Fruit fly (Drosophila melanogaster): ENCODE measurements around the gene Pglym87.
A peak's percentile ranks its signal among the peaks of the same experiment; 100 is the strongest.

Gene Pglym87

DNA sequence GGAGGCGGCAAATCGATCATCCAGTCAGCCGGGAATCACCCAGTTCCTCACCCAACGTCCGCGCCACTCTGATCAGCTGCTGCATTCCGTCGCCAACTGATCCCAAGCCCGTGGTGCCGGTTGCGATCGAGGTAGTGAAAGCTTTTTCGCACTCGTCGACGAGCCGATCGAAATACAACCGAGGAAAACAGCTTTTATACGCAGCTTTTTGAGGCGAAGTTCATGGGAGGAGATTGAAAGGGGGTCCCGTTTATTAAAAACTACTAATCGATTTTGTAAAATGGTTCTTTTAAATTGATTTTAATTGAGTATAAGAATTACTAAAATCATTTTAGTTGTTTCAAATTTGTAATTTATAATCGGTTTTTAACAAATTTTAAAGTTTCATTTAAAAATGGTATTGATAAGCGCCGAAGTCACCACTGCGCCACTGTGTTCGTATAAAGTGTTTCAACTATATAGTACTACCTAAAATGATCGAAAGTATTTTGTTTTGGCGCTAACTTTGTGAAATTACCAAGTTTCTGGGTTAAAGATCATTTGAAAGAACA lies 11.1 kb downstream of the Pglym87 start, which contains the start of gene CG4860 (continued):
- TF ChIP-seq Xrp1 (GFP tag; IDR thresholded peaks at IDR 0.05) (no peak; the same call in 1 of the 2 replicates), ab (GFP tag; optimal IDR thresholded peaks at IDR 0.05) (peak; percentile 73), onecut (GFP tag; IDR thresholded peaks at IDR 0.05) (peak; percentile 64), CG14441 (GFP tag; IDR thresholded peaks at IDR 0.05) (peak; percentile 89), CG13424 (tag; optimal IDR thresholded peaks at IDR 0.05) (peak; percentile 93), Awh (GFP tag; IDR thresholded peaks at IDR 0.05) (peak; percentile 69; the same call in 1 of the 2 replicates), CG11093 (GFP tag; IDR thresholded peaks at IDR 0.05) (peak; percentile 53; the same call in 1 of the 3 replicates), dpn (GFP tag; optimal IDR thresholded peaks at IDR 0.05) (peak; percentile 89 to 92), D19B (GFP tag; optimal IDR thresholded peaks at IDR 0.05) (peak; percentile 57), CG13296 (GFP tag; optimal IDR thresholded peaks at IDR 0.05) (peak; percentile 84), kah (GFP tag; optimal IDR thresholded peaks at IDR 0.05) (peak; percentile 63), ssp (GFP tag; IDR thresholded peaks at IDR 0.05) (peak; percentile 68), ato (GFP tag; IDR thresholded peaks at IDR 0.05; ENCODE audit: partially characterized antibody) (no peak), CG8478 (optimal IDR thresholded peaks at IDR 0.05) (no peak), CG17612 (GFP tag; IDR thresholded peaks at IDR 0.05) (peak; percentile 73), BEAF-32 (GFP tag; optimal IDR thresholded peaks at IDR 0.05) (peak; percentile 0), Mad (GFP tag; optimal IDR thresholded peaks at IDR 0.05) (peak; percentile 79), H15 (GFP tag; IDR thresholded peaks at IDR 0.05) (peak; percentile 84), tap (tag; optimal IDR thresholded peaks at IDR 0.05) (peak; percentile 63), gem (tag; optimal IDR thresholded peaks at IDR 0.05) (peak; percentile 95), tna (GFP tag; IDR thresholded peaks at IDR 0.05; ENCODE audit: partially characterized antibody) (no peak), sens-2 (GFP tag; IDR thresholded peaks at IDR 0.05) (peak; percentile 62; the same call in 1 of the 2 replicates), Optix (GFP tag; IDR thresholded peaks at IDR 0.05) (peak; percentile 50; the same call in 2 of the 3 replicates), dmrt99B (tag; optimal IDR thresholded peaks at IDR 0.05) (peak; percentile 88), CG9727 (GFP tag; optimal IDR thresholded peaks at IDR 0.05) (peak; percentile 79), CG3407 (GFP tag; optimal IDR thresholded peaks at IDR 0.05) (peak; percentile 74), Rfx (GFP tag; IDR thresholded peaks at IDR 0.05) (peak; percentile 94), trh (GFP tag; optimal IDR thresholded peaks at IDR 0.05) (peak; percentile 36), en (GFP tag; optimal IDR thresholded peaks at IDR 0.05) (peak; percentile 72), CG18764 (GFP tag; optimal IDR thresholded peaks at IDR 0.05) (peak; percentile 75), CG16779 (GFP tag; IDR thresholded peaks at IDR 0.05) (peak; percentile 77), peb (GFP tag; IDR thresholded peaks at IDR 0.05) (peak; percentile 36; the same call in 1 of the 2 replicates), CG2875 (GFP tag; optimal IDR thresholded peaks at IDR 0.05) (peak; percentile 76), B-H2 (GFP tag; optimal IDR thresholded peaks at IDR 0.05) (peak; percentile 80), slbo (GFP tag; IDR thresholded peaks at IDR 0.05) (peak; percentile 94), CG11504 (tag; optimal IDR thresholded peaks at IDR 0.05) (peak; percentile 87), toy (GFP tag; IDR thresholded peaks at IDR 0.05) (peak; percentile 26; the same call in 1 of the 2 replicates), vfl (GFP tag; optimal IDR thresholded peaks at IDR 0.05) (peak; percentile 85), tgo (GFP tag; IDR thresholded peaks at IDR 0.05) (peak; percentile 89), ham (GFP tag; IDR thresholded peaks at IDR 0.05) (0 out of 2 replicates have a peak, but pooled peaks have one; percentile 5), CG8765 (GFP tag; IDR thresholded peaks at IDR 0.05) (peak; percentile 56; the same call in 1 of the 2 replicates), CG34422 (GFP tag; IDR thresholded peaks at IDR 0.05) (peak; percentile 87), tup (GFP tag; optimal IDR thresholded peaks at IDR 0.05) (peak; percentile 31), Deaf1 (tag; optimal IDR thresholded peaks at IDR 0.05) (peak; percentile 94), Camta (GFP tag; optimal IDR thresholded peaks at IDR 0.05) (peak; percentile 82), CG3065 (GFP tag; optimal IDR thresholded peaks at IDR 0.05) (peak; percentile 66), Oaz (GFP tag; IDR thresholded peaks at IDR 0.05) (0 out of 2 replicates have a peak, but pooled peaks have one; percentile 16), Doc2 (GFP tag; IDR thresholded peaks at IDR 0.05) (no peak; the same call in 1 of the 2 replicates), CG43689 (GFP tag; IDR thresholded peaks at IDR 0.05) (peak; percentile 63), ewg (GFP tag; optimal IDR thresholded peaks at IDR 0.05) (peak; percentile 58), zen (tag; optimal IDR thresholded peaks at IDR 0.05) (peak; percentile 26)
